Fruit fly (Drosophila melanogaster) whole organism, adult: Measurements from ENCODE around the gene CG43923.
"Not testable (repeated sequence)": the region's sequence is repeated elsewhere in the genome, so short reads cannot be mapped to it uniquely, and the experiment has no call there.

Source experiments
- CG11617 ChIP-seq: fragments of 200-800 bp; sonication (Bioruptor generic); optimal IDR thresholded peaks from 2 replicates; lab custom pipeline; 2017; ENCODE audit warnings: mild to moderate bottlenecking, missing biosample characterization, missing genetic modification reagents, missing genetic modification characterization
- CG12768 ChIP-seq: fragments of 200-800 bp; sonication (Bioruptor generic); optimal IDR thresholded peaks from 2 replicates; lab custom pipeline; 2017; ENCODE audit warnings: missing biosample characterization, missing genetic modification characterization, mild to moderate bottlenecking, moderate library complexity, missing genetic modification reagents
- CG14711 ChIP-seq: fragments of 200-800 bp; sonication (Bioruptor generic); optimal IDR thresholded peaks from 2 replicates; lab custom pipeline; 2018; ENCODE audit warnings: missing biosample characterization, mild to moderate bottlenecking, missing genetic modification characterization, moderate library complexity
- CG1620 ChIP-seq: fragments of 200-800 bp; sonication (Bioruptor generic); optimal IDR thresholded peaks from 2 replicates; lab custom pipeline; 2016; ENCODE audit warnings: missing biosample characterization, missing genetic modification characterization
- CG33017 ChIP-seq: fragments of 200-800 bp; sonication (Bioruptor generic); optimal IDR thresholded peaks from 2 replicates; lab custom pipeline; 2018; ENCODE audit warnings: missing biosample characterization, mild to moderate bottlenecking, missing genetic modification characterization, moderate library complexity
- CG5204 ChIP-seq: fragments of 200-800 bp; sonication (Bioruptor generic); optimal IDR thresholded peaks from 2 replicates; lab custom pipeline; 2016; ENCODE audit warnings: missing biosample characterization, missing genetic modification characterization
- CG7101 ChIP-seq: fragments of 200-800 bp; sonication (Bioruptor generic); optimal IDR thresholded peaks from 2 replicates; lab custom pipeline; 2018; ENCODE audit warnings: missing biosample characterization, mild to moderate bottlenecking, missing genetic modification characterization, moderate library complexity
- Clk ChIP-seq: fragments of 200-800 bp; sonication (Bioruptor generic); optimal IDR thresholded peaks from 2 replicates; lab custom pipeline; 2017; ENCODE audit warnings: missing biosample characterization, missing genetic modification characterization
- Hr96 ChIP-seq: fragments of 200-800 bp; sonication (Bioruptor generic); optimal IDR thresholded peaks from 2 replicates; lab custom pipeline; 2016; ENCODE audit warnings: missing biosample characterization, missing genetic modification characterization
- Mnt ChIP-seq: fragments of 200-800 bp; sonication (Bioruptor generic); optimal IDR thresholded peaks from 2 replicates; lab custom pipeline; 2016; ENCODE audit warnings: missing biosample characterization, mild to moderate bottlenecking, missing genetic modification characterization
- bab1 ChIP-seq: fragments of 200-800 bp; sonication (Bioruptor generic); optimal IDR thresholded peaks from 3 replicates; lab custom pipeline; 2019; ENCODE audit warnings: missing biosample characterization, mild to moderate bottlenecking, missing genetic modification characterization, moderate library complexity
- cic ChIP-seq: fragments of 200-800 bp; sonication (Bioruptor generic); optimal IDR thresholded peaks from 2 replicates; lab custom pipeline; 2017; ENCODE audit warnings: missing biosample characterization, mild to moderate bottlenecking, missing genetic modification characterization, moderate library complexity
- cnc ChIP-seq, 2 experiments: fragments of >200 bp; optimal IDR thresholded peaks; 2 replicates each; lab custom pipeline; 2017
- kay ChIP-seq: fragments of 200-800 bp; sonication (Bioruptor generic); peaks from one replicate; lab custom pipeline; 2016; ENCODE audit warnings: missing biosample characterization, missing genetic modification characterization, borderline replicate concordance
- ovo ChIP-seq: fragments of 200-800 bp; sonication (Bioruptor generic); optimal IDR thresholded peaks from 2 replicates; lab custom pipeline; 2016; ENCODE audit warnings: missing biosample characterization, missing genetic modification characterization
- toe ChIP-seq: fragments of 200-800 bp; sonication (Bioruptor generic); optimal IDR thresholded peaks from 2 replicates; lab custom pipeline; 2016; ENCODE audit warnings: missing biosample characterization, missing genetic modification characterization

The CG43923 gene

DNA sequence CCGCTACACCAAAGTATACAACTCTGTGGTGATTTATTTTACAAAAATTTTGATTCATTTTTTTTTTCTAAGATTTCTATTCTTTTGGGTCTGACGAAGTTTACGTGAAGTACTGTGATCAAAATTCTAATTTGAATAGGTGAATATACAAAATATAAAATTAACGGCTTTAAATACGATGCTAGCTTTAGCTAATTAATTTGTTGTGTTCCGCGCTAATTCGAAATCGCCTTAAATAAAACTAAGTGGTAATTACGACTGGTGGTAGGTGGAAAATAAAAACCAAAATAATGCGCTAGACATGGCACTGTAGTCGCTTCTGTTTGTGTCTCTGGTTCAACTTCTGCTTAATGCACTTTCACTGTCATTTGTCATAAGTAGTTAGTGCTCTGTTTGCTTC, at the start of gene CG43923:
CG43923 (minus strand) TSS at position 101 of the 400 bp plus-strand sequence.
- not testable (repeated sequence) for TF ChIP-seq toe (GFP tag; lab: Kevin White, UChicago); CG7101 (tag; lab: Kevin White, UChicago); Clk (GFP tag; lab: Kevin White, UChicago)

DNA sequence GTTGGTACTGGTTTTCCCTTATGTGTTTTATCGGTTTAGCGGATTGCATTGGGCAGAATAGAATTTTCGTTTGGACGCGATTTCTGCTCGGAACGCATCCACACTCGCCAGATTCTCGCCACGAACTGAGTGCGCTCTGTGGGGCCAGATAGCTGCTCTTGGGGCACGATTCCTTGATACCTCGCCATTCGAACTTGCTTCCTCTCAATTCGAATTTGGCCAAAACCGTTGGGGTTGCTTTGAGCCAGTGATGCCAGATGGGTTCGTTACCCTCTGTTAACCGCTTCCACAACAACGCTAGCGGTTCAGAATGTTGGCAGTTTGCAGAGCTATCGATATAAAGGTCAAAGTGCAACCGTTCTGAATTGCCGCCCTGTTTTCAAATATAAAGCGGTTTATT, 42.3 kb upstream of the CG43923 start, which contains the start of gene stol:
stol (minus strand) TSS at position 101 of the 400 bp plus-strand sequence.
- not testable (repeated sequence) for TF ChIP-seq bab1 (GFP tag; lab: Kevin White, UChicago); ovo (GFP tag; lab: Kevin White, UChicago); CG5204

DNA sequence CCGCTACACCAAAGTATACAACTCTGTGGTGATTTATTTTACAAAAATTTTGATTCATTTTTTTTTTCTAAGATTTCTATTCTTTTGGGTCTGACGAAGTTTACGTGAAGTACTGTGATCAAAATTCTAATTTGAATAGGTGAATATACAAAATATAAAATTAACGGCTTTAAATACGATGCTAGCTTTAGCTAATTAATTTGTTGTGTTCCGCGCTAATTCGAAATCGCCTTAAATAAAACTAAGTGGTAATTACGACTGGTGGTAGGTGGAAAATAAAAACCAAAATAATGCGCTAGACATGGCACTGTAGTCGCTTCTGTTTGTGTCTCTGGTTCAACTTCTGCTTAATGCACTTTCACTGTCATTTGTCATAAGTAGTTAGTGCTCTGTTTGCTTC, 35.1 kb upstream of the CG43923 start, which contains the start of gene CG43924:
CG43924 (minus strand) TSS at position 101 of the 400 bp plus-strand sequence.
- TF ChIP-seq Clk, bab1, Hr96 (GFP tag; lab: Kevin White, UChicago): not testable (repeated sequence)

DNA sequence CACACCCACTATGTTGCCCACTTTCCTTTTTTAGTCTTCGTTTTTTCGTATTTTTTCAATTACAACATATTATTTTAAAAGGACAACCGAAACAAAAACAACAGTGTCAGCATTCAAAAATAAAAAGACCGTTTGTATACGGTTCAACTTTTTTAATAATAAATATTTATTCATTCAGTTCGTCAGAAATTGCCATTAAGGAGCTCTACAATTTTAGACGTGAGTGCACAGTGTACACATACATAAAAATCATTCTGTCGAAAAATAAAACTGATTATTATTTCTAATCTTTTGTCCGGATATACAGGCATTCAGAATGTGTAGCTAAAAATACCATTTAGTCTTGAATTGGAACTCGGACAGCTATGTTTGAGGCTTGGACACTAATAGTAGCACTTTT, 29.0 kb upstream of the CG43923 start, which contains the start of gene CG31827:
CG31827 (plus strand) TSS at position 301 of the 400 bp plus-strand sequence.
- not testable (repeated sequence) for TF ChIP-seq cnc (optimal IDR thresholded peaks at IDR 0.05; lab: Kevin White, UChicago); ovo (GFP tag; lab: Kevin White, UChicago); CG14711 (tag; lab: Kevin White, UChicago)

DNA sequence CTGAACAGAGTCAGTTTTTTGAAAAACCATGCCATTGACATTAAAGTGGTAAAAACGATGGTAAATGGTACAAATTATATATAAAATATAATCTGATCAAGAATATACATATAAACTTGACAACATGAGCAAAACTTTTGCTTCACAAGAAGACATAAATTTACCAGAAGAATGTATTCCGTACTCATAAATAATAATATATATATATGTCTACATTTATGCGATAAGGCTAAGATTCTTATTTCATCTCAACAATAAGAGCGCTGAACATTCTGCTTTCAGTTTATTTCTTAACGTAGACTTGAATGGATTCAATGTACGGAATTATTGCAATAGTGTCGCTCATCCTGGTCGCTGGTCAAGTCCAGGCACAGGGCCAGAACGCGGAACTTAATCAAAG, 19.8 kb upstream of the CG43923 start, which contains the start of gene CG31780:
CG31780 (plus strand) TSS at position 301 of the 400 bp plus-strand sequence.
- not testable (repeated sequence) for TF ChIP-seq ovo (GFP tag; lab: Kevin White, UChicago); CG12768; CG33017 (tag; lab: Kevin White, UChicago)

DNA sequence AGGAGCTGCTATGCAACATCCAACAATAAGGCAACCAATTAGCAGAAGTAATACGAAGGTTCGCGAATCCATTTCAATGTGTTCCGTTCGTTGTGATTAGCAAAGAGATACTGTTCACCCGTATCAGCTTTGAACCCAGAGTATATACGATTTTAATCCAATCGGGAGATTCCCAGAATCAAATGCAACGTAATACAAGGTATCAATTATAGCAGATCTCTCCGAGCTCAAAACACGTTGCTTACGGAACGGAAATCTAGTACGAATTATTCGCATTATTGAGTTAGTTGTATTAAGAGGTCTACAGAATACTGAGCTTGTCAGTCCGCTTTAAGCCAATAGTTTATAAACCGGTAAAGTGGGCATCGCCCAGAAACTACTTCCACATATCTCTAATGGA, 18.5 kb upstream of the CG43923 start, which contains the start of gene CG44140:
CG44140 (minus strand) TSS at position 101 of the 400 bp plus-strand sequence.
- not testable (repeated sequence) for TF ChIP-seq toe, kay, CG11617 (GFP tag; lab: Kevin White, UChicago)

DNA sequence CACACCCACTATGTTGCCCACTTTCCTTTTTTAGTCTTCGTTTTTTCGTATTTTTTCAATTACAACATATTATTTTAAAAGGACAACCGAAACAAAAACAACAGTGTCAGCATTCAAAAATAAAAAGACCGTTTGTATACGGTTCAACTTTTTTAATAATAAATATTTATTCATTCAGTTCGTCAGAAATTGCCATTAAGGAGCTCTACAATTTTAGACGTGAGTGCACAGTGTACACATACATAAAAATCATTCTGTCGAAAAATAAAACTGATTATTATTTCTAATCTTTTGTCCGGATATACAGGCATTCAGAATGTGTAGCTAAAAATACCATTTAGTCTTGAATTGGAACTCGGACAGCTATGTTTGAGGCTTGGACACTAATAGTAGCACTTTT, 6.0 kb downstream of the CG43923 start, which contains the start of gene CG18478:
CG18478 (plus strand) TSS at position 301 of the 400 bp plus-strand sequence.
- TF ChIP-seq CG1620, toe, kay (GFP tag; lab: Kevin White, UChicago): not testable (repeated sequence)

DNA sequence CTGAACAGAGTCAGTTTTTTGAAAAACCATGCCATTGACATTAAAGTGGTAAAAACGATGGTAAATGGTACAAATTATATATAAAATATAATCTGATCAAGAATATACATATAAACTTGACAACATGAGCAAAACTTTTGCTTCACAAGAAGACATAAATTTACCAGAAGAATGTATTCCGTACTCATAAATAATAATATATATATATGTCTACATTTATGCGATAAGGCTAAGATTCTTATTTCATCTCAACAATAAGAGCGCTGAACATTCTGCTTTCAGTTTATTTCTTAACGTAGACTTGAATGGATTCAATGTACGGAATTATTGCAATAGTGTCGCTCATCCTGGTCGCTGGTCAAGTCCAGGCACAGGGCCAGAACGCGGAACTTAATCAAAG, 15.2 kb downstream of the CG43923 start, which contains the start of gene CG18477:
CG18477 (plus strand) TSS at position 301 of the 400 bp plus-strand sequence.
- TF ChIP-seq CG11617 (GFP tag; lab: Kevin White, UChicago); cnc (optimal IDR thresholded peaks at IDR 0.05; lab: Kevin White, UChicago); CG7101 (tag; lab: Kevin White, UChicago): not testable (repeated sequence)

DNA sequence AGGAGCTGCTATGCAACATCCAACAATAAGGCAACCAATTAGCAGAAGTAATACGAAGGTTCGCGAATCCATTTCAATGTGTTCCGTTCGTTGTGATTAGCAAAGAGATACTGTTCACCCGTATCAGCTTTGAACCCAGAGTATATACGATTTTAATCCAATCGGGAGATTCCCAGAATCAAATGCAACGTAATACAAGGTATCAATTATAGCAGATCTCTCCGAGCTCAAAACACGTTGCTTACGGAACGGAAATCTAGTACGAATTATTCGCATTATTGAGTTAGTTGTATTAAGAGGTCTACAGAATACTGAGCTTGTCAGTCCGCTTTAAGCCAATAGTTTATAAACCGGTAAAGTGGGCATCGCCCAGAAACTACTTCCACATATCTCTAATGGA, 16.5 kb downstream of the CG43923 start, which contains the start of gene CG44141:
CG44141 (minus strand) TSS at position 101 of the 400 bp plus-strand sequence.
- TF ChIP-seq CG33017 (tag; lab: Kevin White, UChicago); cic (GFP tag; lab: Kevin White, UChicago); Mnt (GFP tag; lab: Kevin White, UChicago): not testable (repeated sequence)

DNA sequence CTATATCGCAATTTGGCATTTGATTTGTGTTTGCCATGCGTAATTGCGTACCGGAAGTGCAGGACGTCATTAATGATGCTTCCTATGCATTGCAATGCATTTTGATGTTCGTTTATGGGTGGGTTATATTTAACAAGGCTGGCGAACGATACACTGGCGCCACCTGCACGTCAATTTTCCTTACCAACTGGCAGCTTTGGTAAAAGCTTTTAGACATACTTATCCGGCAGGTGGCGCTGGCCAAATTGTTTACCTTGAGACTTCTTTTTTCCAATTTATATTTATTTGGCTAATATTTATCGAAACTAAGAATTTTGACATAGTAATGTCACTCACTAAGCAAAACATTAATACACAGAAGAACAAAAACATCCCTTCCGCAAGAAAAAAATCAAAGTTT, 32.1 kb downstream of the CG43923 start:
- TF ChIP-seq Hr96 (GFP tag; lab: Kevin White, UChicago), result peak; percentile 22
- peak; percentile 16 for TF ChIP-seq toe (GFP tag; lab: Kevin White, UChicago)
- no peak for TF ChIP-seq ovo (GFP tag; lab: Kevin White, UChicago)
